Fruit fly (Drosophila melanogaster) whole organism, embryonic: Measurements from ENCODE around the gene CG5928.

Experiments
- Abd-B ChIP-seq: fragments of 200-800 bp; sonication (Bioruptor generic); optimal IDR thresholded peaks from 2 replicates; lab custom pipeline; 2018; ENCODE audit warnings: missing biosample characterization, mild to moderate bottlenecking, missing genetic modification characterization, moderate library complexity
- Adf1 ChIP-seq: fragments of 200-800 bp; sonication (Bioruptor generic); IDR thresholded peaks from 2 replicates; pipeline ENCODE4 v1.3.6; 2022; ENCODE audit warnings: missing biosample characterization, missing genetic modification characterization
- Atf3 ChIP-seq: fragments of 200-800 bp; sonication (Bioruptor generic); optimal IDR thresholded peaks from 3 replicates; lab custom pipeline; 2016; ENCODE audit warnings: missing biosample characterization, missing genetic modification characterization
- Awh ChIP-seq: fragments of 200-800 bp; sonication (Bioruptor generic); IDR thresholded peaks from 2 replicates; pipeline ENCODE4, ENCODE4 v1.3.6; 2022; ENCODE audit warnings: missing biosample characterization, missing genetic modification characterization
- CG10959 ChIP-seq: fragments of 200-800 bp; sonication (Bioruptor generic); IDR thresholded peaks from 2 replicates; pipeline ENCODE4 v1.3.6; 2022; ENCODE audit warnings: missing biosample characterization, missing genetic modification characterization
- CG11085 ChIP-seq: fragments of 200-800 bp; sonication (Bioruptor generic); IDR thresholded peaks from 2 replicates; pipeline ENCODE4 v1.3.6; 2022; ENCODE audit warnings: missing biosample characterization, missing genetic modification characterization
- CG11695 ChIP-seq: fragments of 200-800 bp; sonication (Bioruptor generic); IDR thresholded peaks from 3 replicates; pipeline ENCODE4 v1.3.6; 2022; ENCODE audit warnings: missing biosample characterization, missing genetic modification characterization
- CG11696 ChIP-seq: fragments of 200-800 bp; sonication (Bioruptor generic); IDR thresholded peaks from 2 replicates; pipeline ENCODE4 v1.3.6; 2022; ENCODE audit warnings: missing biosample characterization, missing genetic modification characterization
- CG13123 ChIP-seq: fragments of 200-800 bp; sonication (Bioruptor generic); optimal IDR thresholded peaks from 2 replicates; lab custom pipeline; 2016; ENCODE audit warnings: missing biosample characterization, missing genetic modification characterization
- CG13775 ChIP-seq: fragments of 200-800 bp; sonication (Bioruptor generic); optimal IDR thresholded peaks from 3 replicates; lab custom pipeline; 2017; ENCODE audit warnings: missing biosample characterization, mild to moderate bottlenecking, missing genetic modification characterization
- CG15269 ChIP-seq: fragments of 200-800 bp; sonication (Bioruptor generic); optimal IDR thresholded peaks from 2 replicates; lab custom pipeline; 2018; ENCODE audit warnings: missing biosample characterization, mild to moderate bottlenecking, missing genetic modification characterization, moderate library complexity
- CG15514 ChIP-seq: fragments of 200-800 bp; sonication (Bioruptor generic); optimal IDR thresholded peaks from 3 replicates; lab custom pipeline; 2017; ENCODE audit warnings: missing biosample characterization, missing genetic modification characterization, mild to moderate bottlenecking, moderate library complexity, missing genetic modification reagents
- CG1602 ChIP-seq: fragments of 200-800 bp; sonication (Bioruptor generic); optimal IDR thresholded peaks from 3 replicates; lab custom pipeline; 2016; ENCODE audit warnings: missing biosample characterization, missing genetic modification characterization
- CG3065 ChIP-seq: fragments of 200-800 bp; sonication (Bioruptor generic); optimal IDR thresholded peaks from 2 replicates; lab custom pipeline; 2016; ENCODE audit warnings: missing biosample characterization, missing genetic modification characterization
- CG7786 ChIP-seq: fragments of 200-800 bp; sonication (Bioruptor generic); optimal IDR thresholded peaks from 2 replicates; lab custom pipeline; 2016; ENCODE audit warnings: missing biosample characterization, missing genetic modification characterization
- CG7987 ChIP-seq: fragments of 200-800 bp; sonication (Bioruptor generic); optimal IDR thresholded peaks from 2 replicates; lab custom pipeline; 2018; ENCODE audit warnings: missing biosample characterization, mild to moderate bottlenecking, missing genetic modification characterization, moderate library complexity
- CG8281 ChIP-seq: fragments of 200-800 bp; sonication (Bioruptor generic); optimal IDR thresholded peaks from 2 replicates; lab custom pipeline; 2018; ENCODE audit warnings: missing biosample characterization, mild to moderate bottlenecking, missing genetic modification characterization, moderate library complexity
- CG8388 ChIP-seq: fragments of 200-800 bp; sonication (Bioruptor generic); optimal IDR thresholded peaks from 2 replicates; lab custom pipeline; 2019; ENCODE audit warnings: missing biosample characterization, mild to moderate bottlenecking, missing genetic modification characterization, moderate library complexity
- CG9609 ChIP-seq: fragments of 200-800 bp; sonication (Bioruptor generic); optimal IDR thresholded peaks from 3 replicates; lab custom pipeline; 2016; ENCODE audit warnings: missing biosample characterization, missing genetic modification characterization
- CG9876 ChIP-seq: fragments of 200-800 bp; sonication (Bioruptor generic); optimal IDR thresholded peaks from 2 replicates; lab custom pipeline; 2016; ENCODE audit warnings: missing biosample characterization, missing genetic modification characterization
- Chrac-16 ChIP-seq: fragments of 200-800 bp; sonication (Bioruptor generic); optimal IDR thresholded peaks from 3 replicates; lab custom pipeline; 2016; ENCODE audit warnings: missing biosample characterization, missing genetic modification characterization
- CoRest ChIP-seq: fragments of 200-800 bp; sonication (Bioruptor generic); optimal IDR thresholded peaks from 3 replicates; lab custom pipeline; 2018; ENCODE audit warnings: missing biosample characterization, mild to moderate bottlenecking, missing genetic modification characterization, moderate library complexity
- Gug ChIP-seq: fragments of 200-800 bp; sonication (Bioruptor generic); IDR thresholded peaks from 4 replicates; pipeline ENCODE4 v1.3.6; 2022; ENCODE audit warnings: missing biosample characterization, missing genetic modification characterization
- Hr39 ChIP-seq: fragments of >200 bp; optimal IDR thresholded peaks from 2 replicates; lab custom pipeline; 2017
- Hr51 ChIP-seq, 2 experiments: fragments of 200-800 bp; sonication (Bioruptor generic); optimal IDR thresholded peaks; 2 replicates in 1 of 2; 3 replicates in 1 of 2; lab custom pipeline; 2016 to 2018; ENCODE audit warnings: missing biosample characterization in 2 of 2, missing genetic modification characterization in 2 of 2, mild to moderate bottlenecking in 1 of 2, moderate library complexity in 1 of 2
- MTF-1 ChIP-seq: fragments of 200-800 bp; sonication (Bioruptor generic); optimal IDR thresholded peaks from 2 replicates; lab custom pipeline; 2018; ENCODE audit warnings: missing biosample characterization, mild to moderate bottlenecking, missing genetic modification characterization, borderline replicate concordance
- Med ChIP-seq: fragments of 200-800 bp; sonication (Bioruptor generic); peaks from one replicate; lab custom pipeline; 2016; ENCODE audit warnings: missing biosample characterization, missing genetic modification characterization, mild to moderate bottlenecking, inconsistent platforms, moderate library complexity
- Mrtf ChIP-seq: fragments of 200-800 bp; sonication (Bioruptor generic); IDR thresholded peaks from 3 replicates; pipeline ENCODE4 v1.3.6; 2022; ENCODE audit warnings: missing biosample characterization, missing genetic modification characterization
- Oli ChIP-seq: fragments of 200-800 bp; sonication (Bioruptor generic); optimal IDR thresholded peaks from 2 replicates; lab custom pipeline; 2018; ENCODE audit warnings: missing biosample characterization, mild to moderate bottlenecking, missing genetic modification characterization, moderate library complexity
- Scr ChIP-seq: fragments of 200-800 bp; sonication (Bioruptor generic); IDR thresholded peaks from 2 replicates; pipeline ENCODE4 v1.3.6; 2022; ENCODE audit warnings: missing biosample characterization, missing genetic modification characterization; ENCODE audit not compliant: partially characterized antibody
- Sin3A ChIP-seq: fragments of >200 bp; optimal IDR thresholded peaks from 2 replicates; lab custom pipeline; 2018
- Sox100B ChIP-seq: fragments of 200-800 bp; sonication (Bioruptor generic); optimal IDR thresholded peaks from 3 replicates; lab custom pipeline; 2018; ENCODE audit warnings: missing biosample characterization, mild to moderate bottlenecking, missing genetic modification characterization
- crol ChIP-seq: fragments of 200-800 bp; sonication (Bioruptor generic); IDR thresholded peaks from 2 replicates; pipeline ENCODE4 v1.3.6; 2022; ENCODE audit warnings: missing biosample characterization, missing genetic modification characterization
- da ChIP-seq: fragments of 200-800 bp; sonication (Bioruptor generic); optimal IDR thresholded peaks from 2 replicates; lab custom pipeline; 2016; ENCODE audit warnings: missing biosample characterization, missing genetic modification characterization
- esg ChIP-seq: fragments of 200-800 bp; sonication (Bioruptor generic); conservative IDR thresholded peaks from 2 replicates; pipeline ENCODE4 v1.3.6; 2022; ENCODE audit warnings: missing biosample characterization, missing genetic modification characterization
- fd96Cb ChIP-seq: fragments of 200-800 bp; sonication (Bioruptor generic); optimal IDR thresholded peaks from 2 replicates; lab custom pipeline; 2018; ENCODE audit warnings: missing biosample characterization, mild to moderate bottlenecking, missing genetic modification characterization, moderate library complexity
- fu2 ChIP-seq: fragments of 200-800 bp; sonication (Bioruptor generic); optimal IDR thresholded peaks from 2 replicates; lab custom pipeline; 2016; ENCODE audit warnings: missing biosample characterization, missing genetic modification characterization
- gfzf ChIP-seq: fragments of 200-800 bp; sonication (Bioruptor generic); optimal IDR thresholded peaks from 2 replicates; lab custom pipeline; 2016; ENCODE audit warnings: missing biosample characterization, mild to moderate bottlenecking, missing genetic modification characterization, moderate library complexity
- her ChIP-seq: fragments of 200-800 bp; sonication (Bioruptor generic); optimal IDR thresholded peaks from 2 replicates; lab custom pipeline; 2016; ENCODE audit warnings: missing biosample characterization, missing genetic modification characterization
- kni ChIP-seq: fragments of 200-800 bp; sonication (Bioruptor generic); optimal IDR thresholded peaks from 3 replicates; lab custom pipeline; 2017; ENCODE audit warnings: mild to moderate bottlenecking, missing biosample characterization, missing genetic modification reagents, missing genetic modification characterization
- mam ChIP-seq: fragments of 200-800 bp; sonication (Bioruptor generic); optimal IDR thresholded peaks from 3 replicates; lab custom pipeline; 2016; ENCODE audit warnings: missing biosample characterization, missing genetic modification characterization
- nom ChIP-seq: fragments of 200-800 bp; sonication (Bioruptor generic); optimal IDR thresholded peaks from 2 replicates; lab custom pipeline; 2017; ENCODE audit warnings: missing biosample characterization, missing genetic modification characterization, mild to moderate bottlenecking, moderate library complexity, missing genetic modification reagents
- peb ChIP-seq: fragments of 200-800 bp; sonication (Bioruptor generic); IDR thresholded peaks from 2 replicates; pipeline ENCODE4 v1.3.6; 2022; ENCODE audit warnings: missing biosample characterization, missing genetic modification characterization
- pum ChIP-seq: fragments of 200-800 bp; sonication (Bioruptor generic); optimal IDR thresholded peaks from 2 replicates; lab custom pipeline; 2016; ENCODE audit warnings: missing biosample characterization, missing genetic modification characterization
- scrt ChIP-seq: fragments of 200-800 bp; sonication (Bioruptor generic); optimal IDR thresholded peaks from 2 replicates; lab custom pipeline; 2018; ENCODE audit warnings: missing biosample characterization, mild to moderate bottlenecking, missing genetic modification characterization, moderate library complexity
- so ChIP-seq: fragments of 200-800 bp; sonication (Bioruptor generic); IDR thresholded peaks from 3 replicates; pipeline ENCODE4 v1.3.6; 2022; ENCODE audit warnings: missing biosample characterization, missing genetic modification characterization
- sob ChIP-seq: fragments of 200-800 bp; sonication (Bioruptor generic); IDR thresholded peaks from 2 replicates; pipeline ENCODE4 v1.3.6; 2022; ENCODE audit warnings: missing biosample characterization, missing genetic modification characterization
- trem ChIP-seq: fragments of 200-800 bp; optimal IDR thresholded peaks from 3 replicates; lab custom pipeline; 2019; ENCODE audit warnings: missing biosample characterization, mild to moderate bottlenecking, missing genetic modification characterization, moderate library complexity
- z ChIP-seq: fragments of 200-800 bp; sonication (Bioruptor generic); IDR thresholded peaks from 3 replicates; pipeline ENCODE4 v1.3.6; 2022; ENCODE audit warnings: missing biosample characterization, missing genetic modification characterization
- zen2 ChIP-seq: fragments of 200-800 bp; sonication (Bioruptor generic); IDR thresholded peaks from 3 replicates; pipeline ENCODE4 v1.3.6; 2022; ENCODE audit warnings: missing biosample characterization, missing genetic modification characterization; ENCODE audit not compliant: partially characterized antibody

Gene CG5928

dm6 chrX:6059135-6059824 is 8.5 kb upstream of the CG5928 start (continued):
- TF ChIP-seq Hr51 (GFP tag; optimal IDR thresholded peaks at IDR 0.05; lab: Kevin White, UChicago) = peak in 1 of 2 experiments; percentile 43
- TF ChIP-seq CG7987 = no peak
- 0 out of 3 replicates have a peak, but pooled peaks have one; percentile 33 for TF ChIP-seq CG11695 (GFP tag; lab: Robert Waterston, UW)
- no peak for TF ChIP-seq z (GFP tag; lab: Robert Waterston, UW)
- TF ChIP-seq MTF-1 = no peak
- peak; percentile 34 for TF ChIP-seq Oli
- 0 out of 3 replicates have a peak, but pooled peaks have one; percentile 13 for TF ChIP-seq Mrtf
- TF ChIP-seq esg (GFP tag; lab: Robert Waterston, UW) = 0 out of 2 replicates have a peak, but pooled peaks have one; percentile 11
- TF ChIP-seq CG15269 = peak; percentile 8
- TF ChIP-seq CG1602 (GFP tag; lab: Kevin White, UChicago) = peak; percentile 18
- peak; percentile 33 for TF ChIP-seq fd96Cb
- TF ChIP-seq trem (tag; lab: Kevin White, UChicago) = no peak
- peak; percentile 19; the same call in 1 of the 2 replicates for TF ChIP-seq Awh (GFP tag; lab: Robert Waterston, UW)
- TF ChIP-seq Atf3 (GFP tag; lab: Kevin White, UChicago) = no peak
- TF ChIP-seq zen2 (GFP tag; lab: Robert Waterston, UW) = no peak
- TF ChIP-seq scrt (GFP tag; lab: Kevin White, UChicago) = no peak
- TF ChIP-seq Sox100B (GFP tag; lab: Kevin White, UChicago) = peak; percentile 8
- no peak for TF ChIP-seq kni
- TF ChIP-seq fu2 (GFP tag; lab: Kevin White, UChicago) = no peak
- peak; percentile 3 for TF ChIP-seq pum (GFP tag; lab: Kevin White, UChicago)
- TF ChIP-seq Sin3A = no peak
- TF ChIP-seq CG7786 = no peak
- TF ChIP-seq CG3065 (GFP tag; lab: Kevin White, UChicago) = no peak
- peak; percentile 20 for TF ChIP-seq CG8388 (GFP tag; lab: Kevin White, UChicago)
- no peak for TF ChIP-seq CG11085 (GFP tag; lab: Robert Waterston, UW)
- TF ChIP-seq CG13123 (GFP tag; lab: Kevin White, UChicago) = no peak
- TF ChIP-seq so = 0 out of 3 replicates have a peak, but pooled peaks have one; percentile 20
- TF ChIP-seq Med (GFP tag; lab: Kevin White, UChicago) = peak; percentile 70
- TF ChIP-seq sob (GFP tag; lab: Robert Waterston, UW) = no peak
- no peak for TF ChIP-seq Scr
- TF ChIP-seq CoRest (tag; lab: Kevin White, UChicago) = no peak
- TF ChIP-seq da (GFP tag; lab: Kevin White, UChicago) = no peak
- no peak for TF ChIP-seq nom (GFP tag; lab: Kevin White, UChicago)
- TF ChIP-seq Chrac-16 (GFP tag; lab: Kevin White, UChicago) = no peak
- TF ChIP-seq crol (GFP tag; lab: Robert Waterston, UW) = no peak
- TF ChIP-seq peb = no peak
- TF ChIP-seq Gug (GFP tag; lab: Robert Waterston, UW) = 0 out of 4 replicates have a peak, but pooled peaks have one; percentile 1
- no peak for TF ChIP-seq Hr39 (lab: Kevin White, UChicago)
- TF ChIP-seq CG15514 = no peak
- no peak for TF ChIP-seq her (GFP tag; lab: Kevin White, UChicago)
- TF ChIP-seq gfzf (GFP tag; lab: Kevin White, UChicago) = no peak
- no peak for TF ChIP-seq CG9876 (GFP tag; lab: Kevin White, UChicago)
- TF ChIP-seq CG8281 (tag; lab: Kevin White, UChicago) = no peak
- TF ChIP-seq Adf1 (GFP tag; lab: Robert Waterston, UW) = no peak
- TF ChIP-seq mam (GFP tag; lab: Kevin White, UChicago) = no peak
- TF ChIP-seq CG11696 (GFP tag; lab: Robert Waterston, UW) = no peak
- 0 out of 2 replicates have a peak, but pooled peaks have one; percentile 13 for TF ChIP-seq CG10959
- TF ChIP-seq CG13775 (GFP tag; lab: Kevin White, UChicago) = no peak
- no peak for TF ChIP-seq CG9609 (GFP tag; lab: Kevin White, UChicago)
- TF ChIP-seq Abd-B (GFP tag; lab: Kevin White, UChicago) = no peak
